Worm (Caenorhabditis elegans) whole organism, mixed stage, embryonic: ENCODE data around the gene fipr-18.

Experiments
- drap-1 ChIP-seq: fragments of 200-800 bp; sonication (Bioruptor generic); optimal IDR thresholded peaks from 3 replicates; lab custom pipeline; 2018; ENCODE audit warnings: mild to moderate bottlenecking, missing genetic modification characterization, missing compliant biosample characterization
- elt-1 ChIP-seq: sonication (generic microtip); optimal IDR thresholded peaks from 2 replicates; lab custom pipeline; 2017; ENCODE audit warnings: missing genetic modification characterization, mild to moderate bottlenecking, missing compliant biosample characterization, antibody characterized with exemption, moderate library complexity, borderline replicate concordance; ENCODE audit not compliant: insufficient read depth
- elt-3 ChIP-seq: fragments of 150-350 bp; optimal IDR thresholded peaks from 2 replicates; lab custom pipeline; 2014; ENCODE audit warnings: missing biosample characterization, missing genetic modification characterization
- flh-1 ChIP-seq: fragments of 200-800 bp; sonication (Bioruptor generic); optimal IDR thresholded peaks from 2 replicates; lab custom pipeline; 2018; ENCODE audit warnings: mild to moderate bottlenecking, missing genetic modification characterization, moderate library complexity, missing compliant biosample characterization
- ham-2 ChIP-seq: fragments of 200-800 bp; sonication (Bioruptor generic); optimal IDR thresholded peaks from 2 replicates; lab custom pipeline; 2018; ENCODE audit warnings: mild to moderate bottlenecking, missing genetic modification characterization, missing compliant biosample characterization
- lsy-2 ChIP-seq: fragments of 150-350 bp; optimal IDR thresholded peaks from 2 replicates; lab custom pipeline; 2014; ENCODE audit warnings: missing biosample characterization, missing genetic modification characterization
- mep-1 ChIP-seq: fragments of 150-350 bp; optimal IDR thresholded peaks from 2 replicates; lab custom pipeline; 2017; ENCODE audit warnings: missing biosample characterization, missing genetic modification reagents, missing genetic modification characterization, inconsistent platforms
- nhr-237 ChIP-seq: fragments of 150-350 bp; optimal IDR thresholded peaks from 2 replicates; lab custom pipeline; 2014; ENCODE audit warnings: missing biosample characterization, missing genetic modification characterization
- nhr-76 ChIP-seq: sonication (generic microtip); optimal IDR thresholded peaks from 2 replicates; lab custom pipeline; 2017; ENCODE audit warnings: missing biosample characterization, missing genetic modification characterization
- sptf-1 ChIP-seq: sonication (generic microtip); optimal IDR thresholded peaks from 2 replicates; lab custom pipeline; 2017; ENCODE audit warnings: mild to moderate bottlenecking, missing genetic modification characterization, moderate library complexity, missing compliant biosample characterization
- unc-62 ChIP-seq: fragments of 150-350 bp; optimal IDR thresholded peaks from 2 replicates; lab custom pipeline; 2014; ENCODE audit warnings: missing biosample characterization, missing genetic modification reagents, missing genetic modification characterization

- TF ChIP-seq flh-1 (GFP tag; lab: Kevin White, UChicago), result no peak
- TF ChIP-seq mep-1, result no peak
- no peak for TF ChIP-seq nhr-237 (tag; lab: Kevin White, UChicago)
- no peak for TF ChIP-seq nhr-76 (tag; lab: Kevin White, UChicago)
- TF ChIP-seq sptf-1, result no peak
- TF ChIP-seq elt-3 (tag; lab: Kevin White, UChicago), result no peak
- TF ChIP-seq elt-1, result no peak
- no peak for TF ChIP-seq drap-1
- TF ChIP-seq unc-62, result no peak
- no peak for TF ChIP-seq ham-2 (GFP tag; lab: Kevin White, UChicago)
- TF ChIP-seq lsy-2, result no peak
These were observed 3.2 kb downstream of the fipr-18 start, which contains the start of gene fipr-20 for ce11 chrIII:7462295-7462694.
